Worm (Caenorhabditis elegans): ENCODE measurements around the gene tsp-20.

DNA sequence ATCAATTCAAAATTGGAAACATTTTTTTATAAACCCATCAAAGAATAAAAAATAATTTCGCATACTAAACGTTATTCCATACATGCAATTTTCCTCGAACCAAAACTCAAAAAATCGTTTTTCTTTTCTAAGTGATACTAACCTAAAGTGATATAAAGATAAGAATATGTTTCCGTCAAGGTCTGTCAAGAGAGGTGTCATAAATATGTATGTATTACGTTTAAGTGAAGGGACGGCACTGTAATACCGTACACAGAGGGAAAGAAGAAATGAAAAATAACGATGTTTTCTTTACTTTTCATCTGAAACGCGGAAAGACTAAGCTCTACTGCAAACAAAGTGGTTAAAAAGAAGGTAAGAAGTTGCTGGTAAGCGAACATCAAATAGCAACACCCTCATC lies 27.4 kb downstream of the tsp-20 start:
- TF ChIP-seq nhr-11 (tag; optimal IDR thresholded peaks at IDR 0.05): no peak
- no peak for TF ChIP-seq ama-1 (optimal IDR thresholded peaks at IDR 0.05)

Measured in whole organism, L1 larva.